Worm (Caenorhabditis elegans) whole organism, L4/young adult: ENCODE measurements around the gene tcc-1.

Experiments
- W03F9.2 ChIP-seq: fragments of 150-350 bp; optimal IDR thresholded peaks from 2 replicates; lab custom pipeline; 2014; ENCODE audit warnings: missing biosample characterization, missing genetic modification characterization
- dao-5 ChIP-seq: sonication (generic microtip); optimal IDR thresholded peaks from 2 replicates; lab custom pipeline; 2016; ENCODE audit warnings: missing genotype, missing genetic modification characterization, moderate library complexity, missing compliant biosample characterization
- him-1 ChIP-seq: sonication (generic microtip); optimal IDR thresholded peaks from 2 replicates; lab custom pipeline; 2016; ENCODE audit warnings: missing genotype, missing genetic modification reagents, missing genetic modification characterization, missing compliant biosample characterization

The tcc-1 gene

DNA sequence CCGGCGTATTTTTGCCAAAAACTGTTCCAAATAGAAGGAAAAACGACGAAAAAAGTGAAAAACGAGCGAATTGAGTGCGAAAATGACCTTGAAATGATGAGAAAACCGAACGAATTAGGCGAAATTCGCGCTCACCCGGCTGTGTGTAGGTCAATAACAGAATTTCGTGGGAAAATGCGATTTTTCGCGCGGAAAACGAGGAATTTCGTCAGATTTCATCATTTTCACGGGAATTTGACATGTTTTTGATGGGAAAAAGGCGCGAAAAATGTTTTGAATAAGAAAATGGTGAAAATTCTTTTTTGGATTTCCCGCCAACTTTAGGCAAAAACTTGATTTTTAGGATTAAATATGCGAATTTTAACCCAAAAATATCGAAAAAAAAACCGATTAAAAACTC, 3.3 kb upstream of the tcc-1 start:
- no peak for TF ChIP-seq him-1 (tag; lab: Kevin White, UChicago)
- no peak for TF ChIP-seq dao-5
- TF ChIP-seq W03F9.2, result no peak

DNA sequence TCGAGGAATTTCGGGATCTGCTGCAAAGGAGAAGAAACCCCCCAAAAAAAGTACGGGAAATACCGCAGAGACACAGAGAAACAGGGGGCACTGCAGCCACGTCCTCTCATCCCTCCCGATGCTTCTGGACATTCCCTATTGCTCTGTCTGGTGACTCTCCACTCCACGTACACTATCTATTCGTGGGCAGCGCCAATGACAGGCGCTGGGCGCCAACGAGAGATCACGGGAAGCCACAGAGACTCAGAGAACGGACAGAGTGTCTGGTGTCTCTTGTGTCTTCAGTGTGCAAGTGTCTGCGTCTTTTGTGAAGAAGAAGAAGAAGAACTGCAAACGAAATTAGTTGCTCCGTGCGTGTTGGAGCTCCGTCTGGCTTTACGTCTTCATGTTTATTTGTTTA, 2.1 kb upstream of the tcc-1 start:
- no peak for TF ChIP-seq W03F9.2
- peak; percentile 71 for TF ChIP-seq him-1 (tag; lab: Kevin White, UChicago)
- TF ChIP-seq dao-5, result no peak

DNA sequence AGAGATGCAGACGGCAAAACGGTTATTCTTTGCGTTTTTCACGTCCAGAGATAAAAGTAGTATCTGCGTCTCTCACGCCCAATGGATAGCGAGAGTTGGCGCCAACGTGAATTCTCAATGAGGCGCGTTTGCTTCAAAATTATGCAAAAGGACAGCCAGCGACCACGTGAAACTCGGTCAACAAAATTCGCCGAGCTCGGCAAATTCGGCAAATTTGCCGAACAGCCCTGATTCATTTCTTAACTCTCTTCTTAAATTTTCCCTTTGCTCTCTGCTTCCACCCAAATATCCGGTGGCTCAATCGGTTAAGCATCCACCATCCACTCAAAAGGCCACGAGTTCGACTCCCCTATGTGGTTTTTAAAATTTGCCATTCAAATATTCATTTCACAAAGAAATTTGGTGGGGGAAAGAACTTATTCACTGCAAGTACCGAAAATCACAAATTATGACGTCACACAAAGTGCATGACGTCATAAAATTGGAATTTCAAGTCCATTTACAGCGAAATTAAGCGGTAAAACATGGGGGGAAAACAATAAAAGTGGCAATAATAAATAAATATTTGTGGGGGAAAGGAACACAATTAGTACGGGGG, 10.3 kb downstream of the tcc-1 start:
- no peak for TF ChIP-seq dao-5
- no peak for TF ChIP-seq W03F9.2
- TF ChIP-seq him-1 (tag; lab: Kevin White, UChicago), result no peak

DNA sequence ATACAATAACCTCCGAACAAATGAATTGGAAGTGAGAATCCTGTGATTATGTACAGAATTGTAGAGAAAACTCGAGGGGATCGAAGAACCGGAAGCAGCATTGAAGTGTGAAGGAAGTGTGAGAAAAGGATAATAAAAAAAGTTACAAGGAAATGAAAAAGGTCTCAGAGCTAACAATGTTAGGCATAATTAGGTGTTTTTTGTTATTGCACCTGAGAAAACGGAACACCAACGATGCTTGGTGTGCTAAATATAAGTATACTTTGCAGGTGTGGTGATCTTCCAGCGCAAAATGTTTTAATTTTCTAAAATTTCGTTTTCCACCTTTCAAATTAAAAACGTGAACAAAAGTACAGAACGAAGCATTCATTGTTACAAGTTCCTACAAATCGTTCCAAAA, 11.7 kb downstream of the tcc-1 start, which contains the start of gene srh-286:
Gene srh-286 (minus strand): TSS at position 101 of the 400 bp plus-strand sequence.
- TF ChIP-seq dao-5 (no peak), W03F9.2 (no peak), him-1 (tag; lab: Kevin White, UChicago) (no peak)

DNA sequence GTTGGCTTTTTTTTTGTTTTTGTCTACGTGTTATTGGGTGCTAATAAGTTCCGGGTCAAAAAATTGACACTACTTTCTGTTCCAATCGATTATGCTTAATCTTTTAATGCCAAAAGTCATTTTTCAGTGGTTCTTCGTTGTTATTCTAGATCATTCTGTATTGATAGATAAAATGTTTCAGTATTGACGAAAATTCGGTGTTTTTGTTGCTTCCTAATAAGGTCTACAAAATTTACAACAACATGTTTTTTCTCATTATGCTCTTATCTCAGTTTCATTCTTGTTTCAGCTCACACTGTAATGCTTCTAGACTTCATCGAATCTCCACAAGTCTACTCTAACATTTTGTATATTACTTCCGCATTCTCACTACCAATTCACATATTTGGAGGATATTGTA, 24.4 kb downstream of the tcc-1 start, which contains the start of gene srh-303:
Gene srh-303 (plus strand): TSS at position 301 of the 400 bp plus-strand sequence.
- no peak for TF ChIP-seq dao-5

DNA sequence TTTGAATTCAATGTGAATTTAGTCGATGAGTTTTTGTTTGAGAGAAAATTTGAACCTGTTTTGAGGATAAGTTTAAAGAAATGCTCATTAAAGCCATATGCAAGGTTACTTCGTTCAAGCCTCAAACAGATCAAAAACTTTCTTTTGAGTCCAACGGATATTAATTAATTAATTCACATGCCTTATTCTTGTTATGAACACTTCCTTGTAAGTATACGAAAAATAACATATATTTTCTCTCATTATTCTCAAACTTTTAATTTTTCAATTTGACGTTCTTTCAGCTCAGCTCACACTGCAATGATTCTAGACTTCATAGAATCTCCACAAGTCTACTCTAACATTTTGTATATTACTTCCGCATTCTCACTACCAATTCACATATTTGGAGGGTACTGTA, 27.5 kb downstream of the tcc-1 start, which contains the start of gene srh-304:
Gene srh-304 (plus strand): TSS at position 301 of the 400 bp plus-strand sequence.
- TF ChIP-seq him-1 (tag; lab: Kevin White, UChicago) (no peak), dao-5 (no peak), W03F9.2 (no peak)

DNA sequence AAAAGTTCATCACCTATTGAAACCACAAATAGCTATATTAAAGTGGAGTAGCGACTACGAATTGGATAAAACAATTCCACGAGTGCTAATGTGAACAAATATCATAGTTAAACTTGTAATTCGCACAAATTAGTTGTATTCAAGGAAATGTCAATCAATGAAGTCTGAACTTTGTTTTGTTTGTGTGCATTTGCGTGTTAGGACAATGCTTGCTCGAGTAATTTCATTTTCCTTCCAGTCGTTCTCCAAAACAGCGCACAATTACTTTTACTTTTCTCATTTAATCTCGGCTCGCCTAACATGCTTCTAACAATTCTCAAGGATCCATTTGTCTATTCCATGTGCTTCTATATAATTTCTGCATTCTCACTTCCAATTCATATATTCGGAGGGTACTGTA, 31.2 kb downstream of the tcc-1 start, which contains the start of gene srh-301:
Gene srh-301 (plus strand): TSS at position 301 of the 400 bp plus-strand sequence.
- TF ChIP-seq dao-5, result no peak
- TF ChIP-seq him-1 (tag; lab: Kevin White, UChicago), result no peak
- no peak for TF ChIP-seq W03F9.2

DNA sequence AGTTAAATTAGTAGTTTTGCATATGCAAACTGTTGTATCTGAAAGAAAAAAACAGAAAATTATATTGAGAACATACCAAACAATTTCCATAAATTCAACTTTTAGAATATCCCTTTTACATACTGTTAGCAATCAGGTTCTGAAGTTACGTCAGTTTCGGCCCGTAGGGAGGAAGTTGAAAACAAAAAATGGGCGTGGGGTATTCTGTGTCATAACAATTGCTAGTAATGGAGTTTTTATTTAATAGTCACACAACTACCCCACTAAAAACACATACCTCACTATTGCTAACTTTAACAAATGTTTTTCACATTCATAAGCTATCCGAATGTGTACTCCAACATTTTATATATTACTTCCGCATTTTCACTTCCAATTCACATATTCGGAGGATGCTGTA, 34.0 kb downstream of the tcc-1 start, which contains the start of gene srh-300:
Gene srh-300 (plus strand): TSS at position 301 of the 400 bp plus-strand sequence.
- TF ChIP-seq dao-5 (no peak), him-1 (tag; lab: Kevin White, UChicago) (no peak), W03F9.2 (no peak)

DNA sequence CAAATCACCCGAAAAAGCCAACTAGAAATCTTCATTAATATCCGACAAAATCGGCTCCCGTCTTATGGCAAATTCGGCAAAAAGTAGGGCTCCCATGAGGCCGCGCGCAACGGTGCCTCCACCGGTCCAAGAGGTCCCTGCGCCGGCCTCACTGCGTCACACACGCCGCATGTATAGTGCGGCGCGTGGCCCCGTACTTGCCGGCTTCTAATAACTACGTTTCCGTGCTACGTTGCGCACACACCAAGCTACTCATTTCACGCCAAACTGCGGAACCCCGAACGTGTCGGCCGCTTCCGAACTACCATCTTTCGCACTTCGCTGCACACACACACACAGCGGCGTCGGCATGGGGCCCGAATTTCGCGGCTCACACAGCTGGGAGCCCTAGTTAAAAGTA, 36.1 kb downstream of the tcc-1 start:
- TF ChIP-seq dao-5 (no peak), W03F9.2 (no peak), him-1 (tag; lab: Kevin White, UChicago) (no peak)

DNA sequence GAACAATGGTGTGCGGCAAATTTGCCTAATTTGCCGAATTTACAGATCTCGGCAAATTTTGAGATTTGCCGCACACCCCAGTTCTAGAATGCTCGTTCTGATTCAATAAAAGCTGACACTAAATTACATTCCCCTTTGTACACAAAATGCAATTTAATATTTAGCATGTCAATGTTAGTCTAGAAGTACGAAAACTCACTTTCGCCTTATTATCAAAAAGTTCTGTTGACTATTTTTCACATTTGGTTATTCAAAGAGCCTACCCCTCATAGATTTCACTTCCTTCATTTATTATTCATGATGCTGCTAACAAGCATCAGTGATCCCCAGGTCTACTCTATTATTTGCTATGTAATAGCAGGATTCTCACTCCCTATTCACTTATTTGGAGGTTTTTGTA, 37.2 kb downstream of the tcc-1 start, which contains the start of gene srh-298:
Gene srh-298 (plus strand): TSS at position 301 of the 400 bp plus-strand sequence.
- TF ChIP-seq him-1 (tag; lab: Kevin White, UChicago) (no peak), dao-5 (no peak), W03F9.2 (no peak)

DNA sequence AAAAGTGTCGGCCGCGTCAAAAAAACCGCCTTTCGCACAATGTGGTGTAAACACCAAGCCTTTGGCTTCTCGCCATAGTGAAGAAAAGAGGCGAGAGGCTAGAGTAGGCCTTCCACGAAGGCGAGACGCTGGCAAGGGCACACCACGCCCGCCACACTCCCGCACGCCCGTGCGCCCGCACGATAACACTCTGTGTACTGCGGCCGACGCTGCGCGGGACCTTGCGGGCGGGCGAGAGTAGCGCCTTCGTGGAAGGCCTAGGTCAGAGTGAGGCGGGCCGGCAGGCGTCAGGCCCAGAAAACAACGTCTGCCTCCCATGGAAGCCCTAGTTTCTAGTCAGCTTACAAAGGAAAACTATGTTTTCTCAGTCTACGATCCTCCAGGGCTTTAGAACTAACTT, 43.7 kb downstream of the tcc-1 start:
- no peak for TF ChIP-seq W03F9.2
- TF ChIP-seq dao-5, result no peak
- no peak for TF ChIP-seq him-1 (tag; lab: Kevin White, UChicago)

DNA sequence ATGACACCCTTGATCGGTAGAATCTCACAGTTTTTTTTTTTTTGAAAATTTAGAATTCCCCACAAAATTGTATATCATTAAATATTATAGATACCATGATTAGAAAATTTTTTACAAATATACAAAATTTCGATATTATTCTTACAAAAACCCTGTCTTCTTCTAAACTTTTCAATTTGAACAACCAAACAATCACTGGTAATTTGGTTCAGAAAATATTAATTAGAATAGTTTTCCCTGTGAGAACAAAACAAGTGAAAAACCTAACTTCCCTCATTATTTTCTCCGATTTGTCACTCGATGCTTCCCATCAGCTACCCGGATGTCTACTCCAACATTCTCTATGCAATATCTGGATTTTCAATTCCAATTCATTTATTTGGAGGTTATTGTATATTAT, 45.7 kb downstream of the tcc-1 start, which contains the start of gene srh-296:
Gene srh-296 (plus strand): TSS at position 301 of the 400 bp plus-strand sequence.
- TF ChIP-seq dao-5 (no peak), him-1 (tag; lab: Kevin White, UChicago) (no peak), W03F9.2 (no peak)

DNA sequence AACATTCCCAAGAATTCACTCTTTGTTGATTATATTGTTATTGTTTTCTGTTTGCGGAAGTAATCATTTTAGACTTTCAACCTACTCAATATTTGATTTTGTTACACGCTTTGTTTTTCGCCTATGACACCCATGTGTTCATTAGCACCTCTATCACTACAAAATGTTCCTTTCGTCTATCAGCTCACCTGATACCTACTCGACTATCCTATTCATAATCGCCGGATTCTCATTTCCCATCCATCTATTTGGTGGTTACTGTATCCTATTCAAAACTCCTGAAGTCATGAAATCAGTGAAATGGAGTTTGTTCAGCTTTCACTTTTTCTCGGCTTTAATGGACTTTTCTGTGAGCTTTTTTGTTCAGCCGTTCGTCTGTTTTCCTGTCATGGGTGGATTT, 50.5 kb downstream of the tcc-1 start, which contains the start of gene srh-291:
Gene srh-291 (plus strand): TSS at position 301 of the 400 bp plus-strand sequence.
- TF ChIP-seq W03F9.2 (no peak), him-1 (tag; lab: Kevin White, UChicago) (no peak), dao-5 (no peak)

DNA sequence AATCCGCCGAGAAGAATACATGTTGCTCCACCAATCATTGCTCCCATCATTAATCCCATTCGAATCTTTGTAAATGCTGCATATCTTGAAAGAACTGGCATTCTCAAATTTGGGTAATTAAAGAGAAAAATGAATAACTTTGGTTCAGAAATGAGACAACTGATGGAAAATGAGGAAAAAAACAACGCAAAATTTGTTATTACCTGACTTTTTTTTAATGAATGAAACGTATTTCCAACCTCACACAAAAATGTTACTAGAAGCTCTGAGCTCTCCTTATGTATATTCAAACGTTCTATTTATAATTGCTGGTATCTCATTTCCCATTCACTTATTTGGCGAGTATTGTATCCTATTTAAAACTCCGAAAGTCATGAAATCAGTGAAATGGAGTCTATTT, 53.3 kb downstream of the tcc-1 start, which contains the start of the genes Y94A7B.11 and srh-292:
Gene Y94A7B.11 (minus strand): TSS at position 101 of the 400 bp plus-strand sequence.
Gene srh-292 (plus strand): TSS at position 251 of the 400 bp plus-strand sequence.
- no peak for TF ChIP-seq W03F9.2
- TF ChIP-seq him-1 (tag; lab: Kevin White, UChicago), result no peak
- no peak for TF ChIP-seq dao-5

DNA sequence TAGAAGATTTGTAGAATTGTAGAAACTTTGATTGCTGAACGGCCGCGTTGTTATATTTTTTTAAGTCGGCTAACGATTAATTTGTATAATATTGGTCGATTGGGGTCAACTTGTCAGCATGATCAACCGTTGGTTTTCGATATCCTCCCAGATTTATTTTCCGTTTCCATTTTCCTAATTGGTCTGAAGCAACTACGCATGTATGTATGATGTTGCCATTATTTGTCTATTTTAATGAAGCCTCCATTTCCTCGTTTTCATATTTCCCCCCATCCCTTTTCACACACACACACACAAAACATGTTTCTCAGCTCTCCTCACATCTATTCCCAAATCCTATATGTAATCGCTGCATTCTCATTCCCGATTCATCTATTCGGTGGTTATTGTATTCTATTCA, 55.3 kb downstream of the tcc-1 start, which contains the start of gene srh-287:
Gene srh-287 (plus strand): TSS at position 301 of the 400 bp plus-strand sequence.
- TF ChIP-seq dao-5, result no peak
